Fruit fly (Drosophila melanogaster) S2 (cell line): ENCODE data around the gene CG31493.

Experiments
- CG8478 ChIP-seq: fragments of >200 bp; optimal IDR thresholded peaks from 2 replicates; lab custom pipeline; 2018
- CTCF ChIP-seq, 2 experiments: fragments of >200 bp; optimal IDR thresholded peaks; 2 replicates each; lab custom pipeline; 2018

The CG31493 gene

dm6 chr3R:7123699-7124098 lies 7.7 kb upstream of the CG31493 start:
- TF ChIP-seq CTCF (optimal IDR thresholded peaks at IDR 0.05; lab: Kevin White, UChicago) (no peak), CG8478 (lab: Kevin White, UChicago) (no peak)

dm6 chr3R:7124109-7124639 lies 7.2 kb upstream of the CG31493 start, which contains the start of the genes Alh and CG10098:
Gene Alh (minus strand): TSS chr3R:7124185.
Gene CG10098 (plus strand): TSS chr3R:7124548.
- TF ChIP-seq CTCF (optimal IDR thresholded peaks at IDR 0.05; lab: Kevin White, UChicago) (peak in 1 of 2 experiments; percentile 21), CG8478 (lab: Kevin White, UChicago) (no peak)

dm6 chr3R:7127966-7128365 lies 3.4 kb upstream of the CG31493 start, which contains the start of gene CG10068:
Gene CG10068 (minus strand): TSS chr3R:7128027.
- TF ChIP-seq CTCF (optimal IDR thresholded peaks at IDR 0.05; lab: Kevin White, UChicago) (no peak), CG8478 (lab: Kevin White, UChicago) (no peak)

- TF ChIP-seq CG8478 (lab: Kevin White, UChicago), result no peak
- no peak for TF ChIP-seq CTCF (optimal IDR thresholded peaks at IDR 0.05; lab: Kevin White, UChicago)
Observed at dm6 chr3R:7129280-7130069, 1.9 kb upstream of the CG31493 start, which contains the start of gene CG31248. Gene CG31248 (plus strand): TSS chr3R:7129320.

dm6 chr3R:7130827-7131226 lies 533 bp upstream of the CG31493 start:
- TF ChIP-seq CG8478 (lab: Kevin White, UChicago) (no peak), CTCF (optimal IDR thresholded peaks at IDR 0.05; lab: Kevin White, UChicago) (no peak)

dm6 chr3R:7134715-7135505 lies 3.5 kb downstream of the CG31493 start:
- TF ChIP-seq CTCF (optimal IDR thresholded peaks at IDR 0.05; lab: Kevin White, UChicago) (no peak), CG8478 (lab: Kevin White, UChicago) (no peak)

dm6 chr3R:7135881-7136280 lies 4.5 kb downstream of the CG31493 start, which contains the start of gene Fer1:
Gene Fer1 (plus strand): TSS chr3R:7136206.
- no peak for TF ChIP-seq CG8478 (lab: Kevin White, UChicago)
- TF ChIP-seq CTCF (optimal IDR thresholded peaks at IDR 0.05; lab: Kevin White, UChicago), result no peak

dm6 chr3R:7137207-7137606 lies 5.8 kb downstream of the CG31493 start:
- no peak for TF ChIP-seq CG8478 (lab: Kevin White, UChicago)
- no peak for TF ChIP-seq CTCF (optimal IDR thresholded peaks at IDR 0.05; lab: Kevin White, UChicago)

dm6 chr3R:7138058-7138457 lies 6.7 kb downstream of the CG31493 start:
- TF ChIP-seq CTCF (optimal IDR thresholded peaks at IDR 0.05; lab: Kevin White, UChicago), result no peak
- no peak for TF ChIP-seq CG8478 (lab: Kevin White, UChicago)

- TF ChIP-seq CTCF (optimal IDR thresholded peaks at IDR 0.05; lab: Kevin White, UChicago) (peak; percentile 58 to 72), CG8478 (lab: Kevin White, UChicago) (no peak)
Observed at dm6 chr3R:7139188-7140038, 8.1 kb downstream of the CG31493 start.

dm6 chr3R:7142580-7142979 lies 11.2 kb downstream of the CG31493 start:
- TF ChIP-seq CG8478 (lab: Kevin White, UChicago) (no peak), CTCF (optimal IDR thresholded peaks at IDR 0.05; lab: Kevin White, UChicago) (no peak)

dm6 chr3R:7144245-7144904 lies 13.0 kb downstream of the CG31493 start, which contains the start of the genes CG14610 and CG2656:
Gene CG14610 (minus strand): TSS chr3R:7144295.
Gene CG2656 (plus strand): TSS chr3R:7144724.
- TF ChIP-seq CG8478 (lab: Kevin White, UChicago) (no peak), CTCF (optimal IDR thresholded peaks at IDR 0.05; lab: Kevin White, UChicago) (peak in 1 of 2 experiments; percentile 17)
